Worm (Caenorhabditis elegans) whole organism, L3 larva: ENCODE measurements around the gene F41E7.2.

Experiments used
- R02D3.7 ChIP-seq: fragments of 150-350 bp; optimal IDR thresholded peaks from 2 replicates; lab custom pipeline; 2014; ENCODE audit warnings: missing biosample characterization, missing genetic modification characterization
- ama-1 ChIP-seq: fragments of 150-350 bp; optimal IDR thresholded peaks from 2 replicates; lab custom pipeline; 2018
- mml-1 ChIP-seq: fragments of 150-350 bp; sonication (generic microtip); optimal IDR thresholded peaks from 3 replicates; lab custom pipeline; 2014; ENCODE audit warnings: missing biosample characterization, missing genetic modification characterization
- nhr-25 ChIP-seq: sonication (generic microtip); optimal IDR thresholded peaks from 2 replicates; lab custom pipeline; 2017; ENCODE audit warnings: missing biosample characterization, missing genetic modification characterization
- nhr-28 ChIP-seq: fragments of 150-350 bp; optimal IDR thresholded peaks from 2 replicates; lab custom pipeline; 2014; ENCODE audit warnings: missing biosample characterization, missing genetic modification characterization
- nhr-76 ChIP-seq: fragments of 150-350 bp; sonication (generic microtip); optimal IDR thresholded peaks from 5 replicates; lab custom pipeline; 2014; ENCODE audit warnings: missing biosample characterization, missing genetic modification characterization
- tbx-2 ChIP-seq: sonication (generic microtip); optimal IDR thresholded peaks from 2 replicates; lab custom pipeline; 2016; ENCODE audit warnings: mild to moderate bottlenecking, missing genetic modification characterization, missing compliant biosample characterization
- ztf-11 ChIP-seq: fragments of 150-350 bp; optimal IDR thresholded peaks from 2 replicates; lab custom pipeline; 2014; ENCODE audit warnings: missing biosample characterization, missing genetic modification characterization

ce11 chrX:10319653-10320052 is 46.2 kb downstream of the F41E7.2 start:
- TF ChIP-seq mml-1 (tag; lab: Kevin White, UChicago), result no peak
- no peak for TF ChIP-seq nhr-76 (tag; lab: Kevin White, UChicago)
- TF ChIP-seq ama-1 (lab: Kevin White, UChicago), result no peak
- TF ChIP-seq tbx-2 (tag; lab: Kevin White, UChicago), result no peak
- TF ChIP-seq ztf-11 (tag; lab: Kevin White, UChicago), result no peak
- TF ChIP-seq nhr-25 (tag; lab: Kevin White, UChicago), result no peak
- no peak for TF ChIP-seq nhr-28 (tag; lab: Kevin White, UChicago)
- no peak for TF ChIP-seq R02D3.7
